Worm (Caenorhabditis elegans) whole organism, dauer: ENCODE data around the gene K04A8.19.

Experiments used
- unc-62 ChIP-seq: sonication (generic microtip); optimal IDR thresholded peaks from 2 replicates; lab custom pipeline; 2017; ENCODE audit warnings: missing biosample characterization, missing genetic modification reagents, missing genetic modification characterization

The K04A8.19 gene

DNA sequence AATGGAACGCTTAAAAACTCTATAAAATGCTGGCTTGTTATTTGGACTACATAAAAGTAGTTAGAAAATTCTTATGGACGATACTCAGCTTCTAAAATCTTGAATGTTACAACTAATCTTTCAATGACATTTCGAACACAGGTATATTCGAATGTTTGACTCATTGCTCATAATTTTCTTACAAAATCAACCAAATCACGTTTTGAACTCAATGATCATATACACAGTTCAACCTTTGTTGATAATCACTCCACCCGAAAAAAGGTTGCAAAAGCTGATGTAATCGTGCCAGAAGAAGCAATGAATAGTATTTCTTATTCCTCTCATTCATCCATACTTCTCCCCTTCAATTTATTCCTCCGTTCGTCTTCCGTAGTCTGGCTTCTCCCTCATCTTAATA, 5.1 kb downstream of the K04A8.19 start, which contains the start of gene K04A8.20:
K04A8.20 (plus strand) TSS at position 301 of the 400 bp plus-strand sequence.
- no peak for TF ChIP-seq unc-62 (GFP tag; lab: Kevin White, UChicago)

DNA sequence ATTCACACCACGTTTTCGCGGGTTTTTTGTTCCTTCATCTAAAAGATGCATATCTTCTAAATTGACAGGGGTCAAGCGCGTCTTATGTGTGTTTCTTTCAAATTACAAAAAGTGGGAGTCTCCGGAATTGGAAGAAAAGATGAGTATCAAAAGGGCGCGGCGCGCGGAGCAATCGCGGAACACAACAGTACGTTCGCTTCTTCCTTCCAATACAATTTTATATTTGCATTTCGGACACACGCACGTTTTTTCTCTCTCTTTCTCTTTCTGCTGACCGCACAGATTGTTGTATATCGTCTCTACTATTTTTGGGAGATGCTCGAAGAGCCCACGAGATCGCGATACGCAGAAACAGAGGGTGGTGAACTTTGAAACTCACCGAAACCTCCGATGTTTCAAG, 5.9 kb downstream of the K04A8.19 start:
- TF ChIP-seq unc-62 (GFP tag; lab: Kevin White, UChicago): no peak

DNA sequence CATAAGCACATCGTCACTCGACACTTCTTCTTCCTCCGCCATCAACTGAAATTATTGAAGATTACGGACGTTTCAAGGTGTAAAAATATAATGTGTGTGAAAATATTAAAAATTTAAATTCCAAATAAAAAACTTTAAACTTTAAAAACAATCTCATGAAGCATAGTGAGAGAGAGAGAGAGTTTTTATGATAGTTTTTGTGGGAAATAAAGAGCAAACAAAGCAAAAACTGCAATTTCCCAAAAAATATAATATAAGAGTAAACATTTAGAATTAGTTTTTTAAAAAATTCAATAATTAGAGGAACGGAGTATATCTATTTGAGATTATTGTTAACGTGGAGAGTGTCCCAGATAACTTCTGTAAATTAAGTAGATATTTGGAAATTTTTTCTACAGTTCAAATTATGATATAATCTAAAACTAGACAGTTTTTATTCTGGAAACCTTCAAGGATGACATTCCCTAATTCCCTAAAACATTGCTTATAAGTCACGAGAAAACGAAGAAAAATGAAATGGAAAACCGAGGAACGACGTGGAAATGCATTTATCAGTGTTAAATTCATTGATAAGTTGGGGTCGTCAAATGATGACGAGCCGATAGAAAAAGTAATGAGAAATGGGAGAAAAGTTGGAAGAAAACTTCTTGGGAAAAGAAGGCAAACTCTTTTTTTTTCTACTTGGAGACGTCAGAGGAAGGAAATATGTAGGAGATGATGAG, 7.6 kb downstream of the K04A8.19 start, which contains the start of gene dre-1:
dre-1 (minus strand) TSS at position 51 of the 722 bp plus-strand sequence.
- no peak for TF ChIP-seq unc-62 (GFP tag; lab: Kevin White, UChicago)

DNA sequence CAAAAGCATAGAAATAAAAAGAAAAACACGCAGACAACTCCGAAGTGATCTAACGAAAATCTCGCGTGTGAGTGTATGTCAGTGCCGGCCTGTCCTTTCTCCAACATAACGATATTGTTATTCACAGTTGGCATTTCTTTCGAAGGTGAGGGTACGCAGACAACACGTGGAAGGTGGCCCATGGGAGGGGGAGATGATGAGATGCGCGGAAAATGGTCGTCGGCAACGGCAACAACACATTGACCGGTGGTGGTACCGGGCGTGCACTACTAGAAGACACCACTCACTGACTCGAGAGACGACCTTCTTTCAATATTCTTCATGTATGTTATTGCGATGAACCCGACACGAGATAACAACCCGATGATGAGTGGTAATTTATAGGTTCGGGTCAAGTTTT, 9.2 kb downstream of the K04A8.19 start:
- no peak for TF ChIP-seq unc-62 (GFP tag; lab: Kevin White, UChicago)

DNA sequence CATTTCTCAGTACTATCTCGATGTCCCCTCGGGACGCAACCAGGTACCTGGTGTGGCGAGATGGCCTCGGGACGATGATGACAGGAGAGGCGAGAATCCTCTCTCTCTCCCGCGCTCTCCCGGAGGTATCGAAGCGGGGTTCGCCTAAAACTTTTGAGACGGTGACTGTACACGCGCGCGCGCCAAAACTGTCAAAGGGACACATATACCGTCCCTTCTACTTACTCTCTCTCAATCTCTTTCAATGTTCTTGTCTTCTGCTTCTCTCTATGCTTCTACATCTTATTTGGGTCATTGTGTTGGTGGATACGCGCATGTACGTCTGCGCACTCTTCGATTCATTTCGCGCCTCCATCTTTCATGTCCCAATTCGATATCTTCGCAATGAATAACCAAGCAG, 12.3 kb downstream of the K04A8.19 start:
- TF ChIP-seq unc-62 (GFP tag; lab: Kevin White, UChicago): no peak

DNA sequence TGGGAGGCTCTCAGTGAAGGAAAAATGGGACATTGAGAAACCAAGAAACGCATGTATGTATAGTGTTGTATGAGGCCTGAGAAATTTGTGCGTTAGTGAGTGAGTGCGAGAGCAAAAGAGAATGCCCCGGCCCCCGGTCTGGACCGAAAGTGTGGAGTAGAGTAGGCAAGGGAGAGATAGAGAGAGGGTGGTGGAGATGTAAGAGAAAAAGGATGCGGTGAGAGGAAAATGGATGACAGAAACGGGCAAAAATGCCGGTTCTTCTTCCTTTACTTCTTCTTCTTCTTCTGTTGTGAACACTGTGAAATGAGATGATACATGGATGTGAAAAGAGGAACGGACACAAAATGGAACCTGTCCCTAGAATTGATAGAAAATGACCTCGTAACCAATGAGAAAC, 15.9 kb downstream of the K04A8.19 start:
- no peak for TF ChIP-seq unc-62 (GFP tag; lab: Kevin White, UChicago)

DNA sequence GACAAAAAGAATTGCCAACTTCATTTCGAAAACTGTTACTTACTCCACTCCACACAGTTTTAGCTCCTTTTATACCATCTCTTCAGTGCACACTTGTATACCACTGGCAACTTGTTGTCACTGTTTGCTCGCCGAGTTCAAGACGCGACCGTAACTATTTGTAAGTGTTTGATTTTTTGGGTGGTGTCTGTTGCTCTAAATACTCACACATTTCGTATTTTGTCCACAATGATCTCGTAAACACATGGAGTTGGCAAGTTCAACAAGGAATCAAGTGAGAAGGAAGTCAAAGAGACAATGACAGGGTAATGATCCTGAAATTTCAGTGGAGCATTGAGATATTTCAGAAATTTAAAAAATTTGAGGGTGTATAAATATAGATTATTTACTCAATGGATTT, 21.2 kb downstream of the K04A8.19 start, which contains the start of gene hpo-26:
hpo-26 (minus strand) TSS at position 31 of the 400 bp plus-strand sequence.
- TF ChIP-seq unc-62 (GFP tag; lab: Kevin White, UChicago): no peak

DNA sequence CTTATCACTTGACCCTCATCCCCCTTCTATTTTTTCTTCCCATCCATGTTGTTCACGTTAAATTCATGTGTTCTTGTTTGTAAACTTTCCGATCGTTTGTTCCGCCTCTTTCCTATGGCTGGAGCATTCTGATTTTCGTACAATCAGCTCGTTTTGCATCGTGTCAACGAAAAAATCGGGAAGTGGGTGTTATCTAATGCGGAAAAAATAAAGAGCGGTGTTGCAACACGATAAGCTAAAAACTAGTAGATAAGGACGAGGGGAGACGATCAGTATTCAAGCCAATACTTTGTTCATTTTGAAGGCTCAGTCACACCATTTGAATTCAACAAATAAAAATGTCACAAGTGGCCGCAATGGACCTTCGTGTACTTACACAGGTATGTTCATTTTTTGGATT, 29.5 kb downstream of the K04A8.19 start, which contains the start of gene acs-1:
acs-1 (plus strand) TSS at position 233 of the 400 bp plus-strand sequence.
- no peak for TF ChIP-seq unc-62 (GFP tag; lab: Kevin White, UChicago)

DNA sequence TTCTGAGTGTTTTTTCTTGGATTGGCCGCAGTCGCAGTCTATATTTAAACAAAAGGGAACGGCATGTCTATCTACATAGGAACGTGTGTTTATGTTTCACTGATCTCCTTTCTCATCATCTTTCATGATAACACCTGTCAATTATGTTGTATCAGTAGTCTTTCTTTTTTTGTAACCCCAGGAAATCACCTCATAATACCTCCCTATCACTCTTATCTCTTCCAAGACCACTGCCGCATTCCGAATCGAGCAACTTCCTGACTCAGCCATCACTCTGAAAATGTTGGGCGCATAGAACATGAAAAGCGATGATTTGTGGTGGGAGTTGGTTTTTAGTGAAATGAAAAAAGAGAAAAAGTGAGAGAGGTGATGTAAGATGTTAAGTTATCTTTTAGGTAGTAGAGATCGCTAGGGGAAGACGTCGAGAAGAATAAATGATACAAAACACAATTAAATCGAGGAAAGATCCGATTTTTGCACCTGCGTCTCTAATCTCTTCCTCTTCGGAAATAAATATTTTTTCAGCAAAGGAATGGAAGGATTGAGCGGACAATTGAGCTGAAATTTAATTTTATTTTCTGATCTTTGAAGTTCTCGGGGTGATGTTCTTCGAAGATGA, 31.2 kb downstream of the K04A8.19 start:
- TF ChIP-seq unc-62 (GFP tag; lab: Kevin White, UChicago): no peak

DNA sequence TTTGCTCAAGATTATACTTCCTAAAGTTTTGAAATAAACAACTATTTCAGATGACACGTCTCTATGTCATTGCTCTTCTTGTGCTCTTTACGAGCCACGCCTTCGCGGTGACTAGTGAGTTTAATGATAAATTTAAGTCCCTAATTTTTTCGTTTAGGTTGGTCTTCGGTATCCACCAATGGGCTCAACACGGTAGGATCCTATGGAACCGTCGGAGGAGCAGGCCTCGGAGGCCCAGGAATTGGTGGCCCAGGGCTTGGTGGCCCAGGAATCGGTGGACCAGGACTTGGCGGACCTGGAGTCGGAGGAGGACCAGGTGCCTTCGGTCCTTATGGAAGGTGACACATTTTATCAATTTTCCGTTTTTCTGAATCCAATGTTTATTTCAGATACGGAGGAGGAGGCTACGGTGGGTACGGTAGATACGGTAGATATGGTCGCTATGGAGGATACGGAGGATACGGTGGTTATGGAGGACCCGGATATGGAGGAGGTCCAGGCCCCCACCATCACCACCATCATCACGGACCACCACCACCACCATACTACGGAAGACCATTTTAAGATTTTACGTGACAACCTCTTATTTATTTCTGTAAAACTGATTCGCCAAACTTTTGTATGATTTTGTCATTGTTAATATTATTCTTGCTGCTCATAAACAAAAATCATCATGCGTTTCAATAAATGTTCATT, 33.7 kb downstream of the K04A8.19 start, which contains the start of the genes F46E10.2 and F46E10.18:
F46E10.2 (plus strand) TSS at position 51 of the 696 bp plus-strand sequence.
F46E10.18 (plus strand) TSS at position 646 of the 696 bp plus-strand sequence.
- no peak for TF ChIP-seq unc-62 (GFP tag; lab: Kevin White, UChicago)

DNA sequence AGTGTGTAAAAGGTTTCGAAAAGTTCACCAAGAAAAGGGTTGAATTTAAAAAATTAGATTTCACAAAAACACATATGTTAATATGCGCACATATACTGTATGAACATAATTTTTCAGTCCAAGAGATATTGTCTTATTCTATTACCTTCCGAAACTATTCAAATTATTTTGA, 36.1 kb downstream of the K04A8.19 start, which contains the start of gene F46E10.3:
F46E10.3 (plus strand) TSS at position 73 of the 172 bp plus-strand sequence.
- no peak for TF ChIP-seq unc-62 (GFP tag; lab: Kevin White, UChicago)

DNA sequence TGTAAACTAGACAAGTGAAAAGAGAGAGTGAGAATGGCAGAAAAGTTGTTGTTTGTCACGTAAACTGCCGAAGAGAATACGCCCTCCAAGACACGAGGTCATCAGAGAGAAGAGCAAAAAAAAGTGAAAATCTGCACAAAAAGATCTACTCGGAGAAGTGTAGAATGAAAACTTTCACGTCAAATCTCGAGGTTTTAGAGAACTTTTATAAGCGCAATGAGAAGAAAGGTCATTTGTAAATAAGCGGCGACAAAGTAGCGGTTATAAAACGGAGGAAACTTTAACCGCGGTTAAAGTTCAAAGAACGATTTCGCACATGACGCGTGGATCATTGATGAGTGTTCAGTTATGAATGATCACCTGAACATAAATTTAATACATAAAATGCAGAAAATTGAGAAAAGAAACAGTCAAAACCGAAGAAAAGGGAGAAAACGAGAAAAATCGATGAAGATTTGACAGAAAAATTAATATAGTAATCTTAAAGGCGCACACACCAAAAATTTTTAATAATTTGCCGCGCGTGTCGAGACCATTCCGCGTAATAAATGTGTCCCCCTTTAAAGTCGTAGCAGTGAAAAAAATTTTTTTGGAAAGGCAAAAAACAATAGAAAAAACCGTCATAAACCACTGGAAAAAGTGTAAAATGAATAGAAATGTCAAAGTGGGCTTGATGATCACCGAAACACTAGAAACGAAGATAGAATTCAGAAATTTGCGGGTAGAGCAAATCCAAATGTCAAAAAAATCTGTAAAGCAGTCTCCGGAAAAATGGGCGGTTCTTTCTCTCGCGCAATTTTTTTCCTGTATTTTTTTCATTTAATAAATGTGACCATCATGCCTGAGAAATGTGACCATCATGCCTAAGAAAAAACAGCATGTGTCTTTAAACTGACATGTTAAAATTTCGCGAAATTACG, 36.6 kb downstream of the K04A8.19 start:
- no peak for TF ChIP-seq unc-62 (GFP tag; lab: Kevin White, UChicago)

DNA sequence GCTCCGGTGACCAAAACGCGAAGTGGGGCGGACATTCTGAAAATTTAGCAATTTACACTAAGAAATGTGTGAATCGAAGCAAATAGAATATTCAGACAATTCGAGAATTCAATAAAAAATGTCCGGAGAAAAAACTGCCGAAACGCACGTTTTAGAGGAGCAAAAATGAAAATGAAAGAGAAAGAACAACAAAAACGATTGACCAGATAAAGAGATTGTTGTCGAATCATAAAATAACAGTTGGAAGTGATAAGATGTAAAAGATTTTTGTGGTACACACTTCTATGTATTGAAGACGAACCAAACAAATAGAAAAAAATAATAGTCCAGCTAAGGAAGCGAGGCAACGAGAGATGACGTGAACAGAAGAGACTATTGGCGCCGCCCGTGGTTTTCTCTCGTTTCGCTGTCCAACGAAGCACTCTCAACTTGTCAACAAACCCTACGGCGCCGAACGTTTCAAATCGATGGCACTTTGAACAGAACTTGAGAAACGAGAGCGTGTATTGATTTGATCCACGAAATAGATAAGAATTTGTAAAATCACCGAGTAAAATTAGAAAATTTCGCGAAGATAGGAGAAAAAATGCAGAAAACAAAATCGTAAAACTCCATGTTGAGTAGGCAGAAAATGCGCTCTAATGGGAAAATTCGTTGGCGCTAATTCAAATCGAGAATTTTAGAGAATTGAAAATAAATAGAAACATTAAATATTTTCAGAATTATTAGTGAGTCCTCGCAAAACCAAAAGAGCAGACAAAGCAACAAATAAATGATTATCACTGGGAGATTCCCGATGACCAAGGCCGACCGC, 37.5 kb downstream of the K04A8.19 start, which contains the start of gene mdh-1:
mdh-1 (minus strand) TSS at position 36 of the 814 bp plus-strand sequence.
- TF ChIP-seq unc-62 (GFP tag; lab: Kevin White, UChicago): no peak

DNA sequence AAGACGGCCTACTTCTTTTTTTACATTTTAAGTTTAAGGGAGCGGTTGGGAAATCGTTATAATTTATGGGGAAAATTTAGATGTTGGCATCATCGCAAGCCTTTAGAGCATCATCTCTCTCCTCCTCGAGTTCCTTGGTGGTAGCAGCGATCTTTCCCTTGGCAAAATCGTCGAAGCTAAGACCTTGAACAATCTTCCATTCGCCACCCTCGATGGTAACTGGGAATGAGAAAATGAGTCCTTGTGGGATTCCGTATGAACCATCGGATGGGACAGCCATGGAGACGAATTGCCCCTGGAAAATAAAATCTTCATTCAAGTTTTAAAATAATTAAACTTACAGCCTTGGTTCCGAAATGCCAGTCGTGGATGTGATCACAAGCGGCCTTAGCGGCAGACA, 38.9 kb downstream of the K04A8.19 start:
- TF ChIP-seq unc-62 (GFP tag; lab: Kevin White, UChicago): no peak
